Worm (Caenorhabditis elegans): Measurements from ENCODE around the gene dpy-18.

Gene dpy-18

DNA sequence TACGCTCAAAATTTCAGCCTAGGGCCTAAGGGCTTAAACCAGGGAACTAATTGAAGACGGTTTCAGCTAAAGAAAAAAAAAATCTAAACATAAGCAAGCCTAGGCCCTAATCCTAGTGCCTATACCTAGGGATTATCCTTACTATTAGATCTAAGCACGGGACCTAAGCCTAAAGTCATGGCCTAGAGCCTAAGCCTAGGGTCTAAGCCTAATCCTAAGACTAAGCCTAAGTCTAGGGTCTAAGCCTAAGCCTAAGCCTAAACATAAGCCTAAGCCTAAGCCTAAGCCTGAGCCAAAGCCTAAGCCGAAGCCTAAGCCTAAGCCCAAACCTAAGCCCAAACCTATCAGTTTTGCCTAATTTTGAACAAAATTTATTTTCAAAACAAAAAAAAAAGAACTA lies 15.0 kb upstream of the dpy-18 start:
- TF ChIP-seq lin-1 (GFP tag; IDR thresholded peaks at IDR 0.05) (no peak), ceh-20 (GFP tag; IDR thresholded peaks at IDR 0.05) (no peak), nhr-76 (tag; optimal IDR thresholded peaks at IDR 0.05) (no peak), arid-1 (GFP tag; conservative IDR thresholded peaks at IDR 0.05) (no peak), aha-1 (tag) (no peak), dve-1 (tag; optimal IDR thresholded peaks at IDR 0.05; ENCODE audit: insufficient read depth) (no peak), nhr-42 (GFP tag; IDR thresholded peaks at IDR 0.05) (no peak), dmd-6 (GFP tag; IDR thresholded peaks at IDR 0.05) (no peak), ceh-32 (tag; optimal IDR thresholded peaks at IDR 0.05; ENCODE audit: poor library complexity) (no peak), snpc-4 (tag; optimal IDR thresholded peaks at IDR 0.05) (no peak), hmg-1.1 (GFP tag; IDR thresholded peaks at IDR 0.05) (no peak), nhr-6 (tag; optimal IDR thresholded peaks at IDR 0.05) (no peak), nhr-41 (GFP tag; IDR thresholded peaks at IDR 0.05) (no peak)

DNA sequence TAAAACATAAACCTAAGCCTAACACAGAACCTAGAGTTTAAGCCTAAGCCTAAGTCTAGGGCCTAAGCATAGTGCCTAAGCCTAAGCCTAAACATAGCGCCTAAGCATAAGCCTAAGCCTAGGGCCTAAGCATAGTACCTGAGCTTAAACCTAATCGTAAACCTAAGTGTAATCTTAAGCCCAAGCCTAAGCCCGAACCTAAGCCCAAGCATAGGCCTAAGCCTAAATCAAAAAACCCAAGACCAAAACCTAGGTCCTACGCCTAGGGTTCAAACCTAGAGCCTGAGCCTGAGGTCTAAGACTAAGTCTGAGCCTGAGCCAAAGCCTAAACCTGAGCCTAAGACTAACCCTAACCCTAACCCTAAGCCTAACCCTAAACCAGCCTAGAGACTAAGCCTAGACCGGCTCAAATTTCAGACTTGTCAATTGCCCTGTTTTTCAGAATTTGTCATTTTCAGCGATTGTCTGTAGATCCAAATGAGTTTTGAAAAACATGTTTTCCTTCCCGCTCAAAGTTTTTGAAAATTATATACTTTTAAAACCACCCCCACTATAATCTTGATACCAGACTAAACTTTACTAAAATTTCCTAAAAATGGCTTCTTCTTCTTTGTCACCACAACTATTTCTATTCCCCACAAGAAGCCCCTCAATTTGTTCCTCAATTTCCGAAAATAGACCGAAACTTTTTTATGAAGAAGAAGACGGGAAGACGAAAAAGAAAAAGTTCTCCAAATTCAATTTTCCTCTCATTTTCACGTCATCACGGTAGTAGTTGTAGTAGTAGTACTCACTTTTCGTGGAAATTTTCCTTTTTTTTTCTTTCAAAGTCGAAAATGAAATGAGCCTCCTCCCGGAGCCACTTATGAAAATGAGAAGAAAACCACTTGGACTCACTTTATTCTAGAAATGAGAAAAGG lies 14.1 kb upstream of the dpy-18 start:
- TF ChIP-seq ces-1 (GFP tag; optimal IDR thresholded peaks at IDR 0.05) (peak; percentile 66), zfp-3 (GFP tag; conservative IDR thresholded peaks at IDR 0.05) (no peak), fkh-10 (GFP tag; optimal IDR thresholded peaks at IDR 0.05) (peak; percentile 79), vab-7 (GFP tag; IDR thresholded peaks at IDR 0.05) (0 out of 2 replicates have a peak, but pooled peaks have one; percentile 12), unc-62 (GFP tag; optimal IDR thresholded peaks at IDR 0.05 in 1 of 2) (peak in 1 of 2 experiments; percentile 99), unc-62 (tag; optimal IDR thresholded peaks at IDR 0.05) (no peak), zip-11 (GFP tag; IDR thresholded peaks at IDR 0.05) (no peak), nhr-6 (tag; optimal IDR thresholded peaks at IDR 0.05) (no peak), aha-1 (tag) (peak; percentile 93), duxl-1 (tag; optimal IDR thresholded peaks at IDR 0.05; ENCODE audit: poor library complexity) (no peak), nhr-102 (tag; optimal IDR thresholded peaks at IDR 0.05) (no peak)

- TF ChIP-seq ces-1 (GFP tag; optimal IDR thresholded peaks at IDR 0.05) (peak; percentile 53), fkh-10 (GFP tag; optimal IDR thresholded peaks at IDR 0.05) (peak; percentile 60), aha-1 (tag) (peak; percentile 13), lin-39 (tag; optimal IDR thresholded peaks at IDR 0.05) (no peak), lsy-2 (tag; optimal IDR thresholded peaks at IDR 0.05) (no peak)
Observed at ce11 chrIII:11390832-11391231, 13.1 kb upstream of the dpy-18 start.

DNA sequence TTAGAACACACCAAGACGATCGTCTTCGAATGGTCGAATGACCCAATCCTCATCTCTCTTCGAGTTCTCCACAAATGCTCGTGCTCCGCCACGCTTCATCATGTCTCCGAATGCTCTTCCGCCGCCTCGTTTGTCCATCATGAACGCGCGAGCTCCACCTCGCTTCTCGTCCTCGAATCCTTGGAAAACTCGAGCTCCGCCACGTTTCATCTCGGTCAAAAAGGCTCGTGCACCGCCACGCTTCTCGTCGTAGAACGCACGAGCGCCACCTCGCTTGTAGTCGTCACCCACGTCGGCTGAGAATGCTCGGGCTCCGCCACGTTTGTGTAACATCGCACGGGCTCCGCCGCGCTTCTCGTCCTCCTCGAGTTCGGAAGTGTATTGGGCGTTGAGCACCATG lies 11.6 kb upstream of the dpy-18 start:
- TF ChIP-seq hlh-30 (tag; optimal IDR thresholded peaks at IDR 0.05; ENCODE audit: insufficient read depth), result no peak
- TF ChIP-seq hmg-1.1 (GFP tag; IDR thresholded peaks at IDR 0.05), result 0 out of 2 replicates have a peak, but pooled peaks have one; percentile 10
- TF ChIP-seq ZK337.2 (GFP tag; IDR thresholded peaks at IDR 0.05), result 0 out of 2 replicates have a peak, but pooled peaks have one; percentile 3
- no peak for TF ChIP-seq lin-29 (GFP tag; IDR thresholded peaks at IDR 0.05)
- 0 out of 2 replicates have a peak, but pooled peaks have one; percentile 27 for TF ChIP-seq egl-43 (GFP tag; IDR thresholded peaks at IDR 0.05)
- TF ChIP-seq lim-7 (GFP tag; IDR thresholded peaks at IDR 0.05), result 0 out of 2 replicates have a peak, but pooled peaks have one; percentile 9
- 0 out of 2 replicates have a peak, but pooled peaks have one; percentile 26 for TF ChIP-seq D1046.2 (GFP tag; IDR thresholded peaks at IDR 0.05)
- no peak for TF ChIP-seq egl-27 (tag; optimal IDR thresholded peaks at IDR 0.05)
- TF ChIP-seq nhr-25 (tag; optimal IDR thresholded peaks at IDR 0.05; ENCODE audit: borderline replicate concordance, insufficient read depth), result no peak
- TF ChIP-seq daf-12 (tag; optimal IDR thresholded peaks at IDR 0.05), result no peak
- TF ChIP-seq ceh-20 (GFP tag; IDR thresholded peaks at IDR 0.05), result 0 out of 2 replicates have a peak, but pooled peaks have one; percentile 12
- peak; percentile 88 for TF ChIP-seq set-16 (GFP tag; IDR thresholded peaks at IDR 0.05)
- TF ChIP-seq zfp-3 (GFP tag; conservative IDR thresholded peaks at IDR 0.05), result no peak
